Fruit fly (Drosophila melanogaster): ENCODE measurements around the gene CG8562.

CG8562 gene

dm6 chr3L:7371290-7371689, 26.8 kb upstream of the CG8562 start:
- TF ChIP-seq EcR (GFP tag; optimal IDR thresholded peaks at IDR 0.05) (no peak), CG8478 (optimal IDR thresholded peaks at IDR 0.05) (no peak), psq (optimal IDR thresholded peaks at IDR 0.05) (no peak), usp (GFP tag; optimal IDR thresholded peaks at IDR 0.05) (no peak), pan (optimal IDR thresholded peaks at IDR 0.05) (no peak), Dll (optimal IDR thresholded peaks at IDR 0.05) (no peak)

dm6 chr3L:7376151-7376550, 21.9 kb upstream of the CG8562 start:
- no peak for TF ChIP-seq psq (optimal IDR thresholded peaks at IDR 0.05)
- no peak for TF ChIP-seq CG8478 (optimal IDR thresholded peaks at IDR 0.05)
- no peak for TF ChIP-seq Dll (optimal IDR thresholded peaks at IDR 0.05)
- no peak for TF ChIP-seq pan (optimal IDR thresholded peaks at IDR 0.05)
- TF ChIP-seq usp (GFP tag; optimal IDR thresholded peaks at IDR 0.05), result no peak
- no peak for TF ChIP-seq EcR (GFP tag; optimal IDR thresholded peaks at IDR 0.05)

DNA sequence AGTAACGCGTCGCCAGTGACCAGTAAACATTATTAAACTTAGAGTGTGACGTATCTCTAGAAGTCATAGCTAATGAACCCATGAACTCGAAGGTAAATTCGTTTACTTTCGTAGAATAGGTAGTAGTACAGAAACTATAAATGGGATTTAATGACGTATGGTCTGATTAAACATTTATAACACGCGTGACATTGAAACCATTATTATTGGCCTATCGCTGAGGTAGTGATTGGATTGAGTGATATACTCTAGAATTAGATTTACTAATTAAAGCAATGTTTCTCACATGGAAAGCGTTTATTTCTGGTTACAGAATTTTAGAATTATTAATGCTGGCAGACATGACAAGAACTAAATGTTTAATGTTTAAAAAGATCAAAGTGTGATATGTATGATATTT, 21.3 kb upstream of the CG8562 start:
- TF ChIP-seq pan (optimal IDR thresholded peaks at IDR 0.05) (no peak), Dll (optimal IDR thresholded peaks at IDR 0.05) (no peak), EcR (GFP tag; optimal IDR thresholded peaks at IDR 0.05) (no peak)

dm6 chr3L:7380395-7380794, 17.7 kb upstream of the CG8562 start:
- TF ChIP-seq CG8478 (optimal IDR thresholded peaks at IDR 0.05), result no peak
- TF ChIP-seq usp (GFP tag; optimal IDR thresholded peaks at IDR 0.05), result no peak
- TF ChIP-seq psq (optimal IDR thresholded peaks at IDR 0.05), result no peak
- TF ChIP-seq pan (optimal IDR thresholded peaks at IDR 0.05), result no peak
- TF ChIP-seq EcR (GFP tag; optimal IDR thresholded peaks at IDR 0.05), result no peak
- TF ChIP-seq Dll (optimal IDR thresholded peaks at IDR 0.05), result no peak

DNA sequence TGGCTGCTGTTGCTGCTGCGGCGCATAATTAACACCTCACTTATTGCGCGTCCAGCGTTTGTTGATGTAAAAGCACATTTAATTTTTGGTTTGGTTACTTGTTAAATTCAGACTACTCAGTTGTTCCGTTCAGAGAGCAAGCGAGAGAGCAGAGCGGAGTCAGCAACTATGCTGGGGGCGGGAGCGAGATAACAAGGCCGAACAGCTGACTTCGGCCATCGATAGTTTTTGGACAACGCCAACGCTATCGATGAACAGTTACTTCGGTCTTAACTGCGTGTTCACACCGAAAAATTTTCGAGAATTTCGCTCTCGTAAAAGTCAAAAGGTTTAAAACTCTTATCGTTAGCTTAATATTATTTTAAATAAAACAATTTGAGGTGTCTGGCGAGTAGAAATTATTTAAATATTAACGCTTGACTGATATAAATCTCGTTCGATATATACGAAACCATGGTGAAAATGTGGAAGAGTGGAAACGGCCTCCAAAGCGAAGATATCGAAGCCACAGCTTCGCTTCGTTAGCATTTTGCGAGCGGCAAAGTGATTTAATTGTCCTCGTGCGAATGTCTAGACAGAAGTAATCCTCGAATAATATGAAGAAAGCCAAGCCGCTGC, 16.6 kb upstream of the CG8562 start, which contains the start of the genes SMSr and smid:
SMSr (minus strand) TSS at position 116 of the 618 bp plus-strand sequence.
smid (plus strand) TSS at position 256 of the 618 bp plus-strand sequence.
- TF ChIP-seq CG8478 (optimal IDR thresholded peaks at IDR 0.05) (no peak), usp (GFP tag; optimal IDR thresholded peaks at IDR 0.05) (no peak), EcR (GFP tag; optimal IDR thresholded peaks at IDR 0.05) (no peak), pan (optimal IDR thresholded peaks at IDR 0.05) (no peak), psq (optimal IDR thresholded peaks at IDR 0.05) (no peak), Dll (optimal IDR thresholded peaks at IDR 0.05) (no peak)

- TF ChIP-seq Dll (optimal IDR thresholded peaks at IDR 0.05), result no peak
- no peak for TF ChIP-seq pan (optimal IDR thresholded peaks at IDR 0.05)
- no peak for TF ChIP-seq usp (GFP tag; optimal IDR thresholded peaks at IDR 0.05)
- no peak for TF ChIP-seq EcR (GFP tag; optimal IDR thresholded peaks at IDR 0.05)
- no peak for TF ChIP-seq psq (optimal IDR thresholded peaks at IDR 0.05)
- TF ChIP-seq CG8478 (optimal IDR thresholded peaks at IDR 0.05), result no peak
Observed at dm6 chr3L:7387814-7388213, 10.3 kb upstream of the CG8562 start, which contains the start of gene CG8564. Gene CG8564, minus strand, starts transcription at chr3L:7387914.

dm6 chr3L:7390004-7390403, 8.1 kb upstream of the CG8562 start:
- TF ChIP-seq Dll (optimal IDR thresholded peaks at IDR 0.05) (no peak), CG8478 (optimal IDR thresholded peaks at IDR 0.05) (no peak), pan (optimal IDR thresholded peaks at IDR 0.05) (no peak), psq (optimal IDR thresholded peaks at IDR 0.05) (no peak), usp (GFP tag; optimal IDR thresholded peaks at IDR 0.05) (no peak), EcR (GFP tag; optimal IDR thresholded peaks at IDR 0.05) (no peak)

dm6 chr3L:7390442-7390841, 7.6 kb upstream of the CG8562 start, which contains the start of gene CG8563:
Gene CG8563, plus strand, starts transcription at chr3L:7390742.
- TF ChIP-seq psq (optimal IDR thresholded peaks at IDR 0.05) (no peak), Dll (optimal IDR thresholded peaks at IDR 0.05) (no peak), EcR (GFP tag; optimal IDR thresholded peaks at IDR 0.05) (no peak), usp (GFP tag; optimal IDR thresholded peaks at IDR 0.05) (no peak), CG8478 (optimal IDR thresholded peaks at IDR 0.05) (no peak), pan (optimal IDR thresholded peaks at IDR 0.05) (no peak)

- TF ChIP-seq Dll (optimal IDR thresholded peaks at IDR 0.05), result no peak
- no peak for TF ChIP-seq pan (optimal IDR thresholded peaks at IDR 0.05)
- TF ChIP-seq usp (GFP tag; optimal IDR thresholded peaks at IDR 0.05), result no peak
- no peak for TF ChIP-seq psq (optimal IDR thresholded peaks at IDR 0.05)
- TF ChIP-seq CG8478 (optimal IDR thresholded peaks at IDR 0.05), result no peak
- TF ChIP-seq EcR (GFP tag; optimal IDR thresholded peaks at IDR 0.05), result no peak
Observed at dm6 chr3L:7396055-7396454, 2.0 kb upstream of the CG8562 start, which contains the start of gene CG32379. Gene CG32379, plus strand, starts transcription at chr3L:7396355.

DNA sequence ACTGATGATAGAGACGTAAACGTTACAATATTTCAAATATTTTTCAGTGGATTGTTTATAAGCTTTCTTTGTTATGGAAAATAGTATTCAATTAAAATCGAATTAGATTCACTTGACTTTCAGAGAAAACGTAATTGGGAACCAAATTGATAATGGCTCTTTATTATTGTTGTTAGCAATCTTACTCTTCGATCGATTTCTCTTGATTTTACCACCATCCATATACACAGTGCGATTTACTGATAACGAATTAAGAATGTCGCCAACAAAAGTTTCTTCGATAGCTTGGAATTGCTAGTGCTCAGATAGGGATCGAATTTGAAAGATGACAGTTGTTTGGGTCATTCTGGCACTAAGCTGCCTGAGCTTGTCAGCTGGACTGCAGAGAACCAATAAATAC, 1.7 kb downstream of the CG8562 start, which contains the start of gene CG18417:
CG18417 (plus strand) TSS at position 301 of the 400 bp plus-strand sequence.
- TF ChIP-seq pan (optimal IDR thresholded peaks at IDR 0.05) (no peak), psq (optimal IDR thresholded peaks at IDR 0.05) (no peak), EcR (GFP tag; optimal IDR thresholded peaks at IDR 0.05) (no peak), Dll (optimal IDR thresholded peaks at IDR 0.05) (no peak), usp (GFP tag; optimal IDR thresholded peaks at IDR 0.05) (no peak), CG8478 (optimal IDR thresholded peaks at IDR 0.05) (no peak)

DNA sequence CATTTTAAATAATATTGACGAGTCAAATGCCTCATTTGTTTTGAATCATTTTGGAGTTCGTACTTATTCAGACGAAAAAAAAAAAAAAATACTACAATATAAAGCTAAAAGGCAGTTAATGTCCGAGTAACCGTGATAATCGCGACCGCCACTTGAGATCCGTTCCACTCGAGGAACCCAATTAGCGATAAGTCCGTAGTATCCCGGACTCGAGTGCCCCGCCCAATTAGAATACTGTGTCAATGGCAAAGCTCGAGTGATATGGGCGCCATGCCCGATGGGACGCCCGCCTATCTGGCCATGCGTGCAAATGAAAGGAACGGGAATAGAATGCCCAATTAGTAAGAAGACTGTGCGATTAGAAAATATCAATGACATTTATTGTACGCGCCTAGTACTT, 3.9 kb downstream of the CG8562 start:
- TF ChIP-seq Dll (optimal IDR thresholded peaks at IDR 0.05), result no peak
- TF ChIP-seq pan (optimal IDR thresholded peaks at IDR 0.05), result no peak
- TF ChIP-seq CG8478 (optimal IDR thresholded peaks at IDR 0.05), result no peak
- no peak for TF ChIP-seq EcR (GFP tag; optimal IDR thresholded peaks at IDR 0.05)
- TF ChIP-seq psq (optimal IDR thresholded peaks at IDR 0.05), result no peak
- TF ChIP-seq usp (GFP tag; optimal IDR thresholded peaks at IDR 0.05), result no peak

DNA sequence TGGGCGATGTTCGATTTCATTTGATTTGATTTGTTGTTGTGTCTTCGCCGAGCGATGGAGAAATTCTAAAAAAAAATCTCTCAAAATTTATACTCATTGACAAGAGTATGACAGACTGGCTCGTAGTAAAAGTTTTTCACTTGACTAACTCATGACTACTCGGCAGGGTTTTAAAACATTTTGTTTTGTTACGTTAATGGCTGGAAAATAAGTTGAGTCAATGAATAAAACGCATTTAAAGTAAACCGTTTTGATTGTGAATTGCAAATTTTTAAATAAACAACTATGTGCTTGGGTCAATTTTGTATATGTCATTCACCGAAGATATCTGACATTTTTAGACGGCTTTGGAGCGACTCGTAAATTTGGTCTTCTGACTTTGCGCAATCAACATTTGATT, 6.0 kb downstream of the CG8562 start, which contains the start of gene CG8560:
CG8560 (minus strand) TSS at position 101 of the 400 bp plus-strand sequence.
- no peak for TF ChIP-seq EcR (GFP tag; optimal IDR thresholded peaks at IDR 0.05)
- TF ChIP-seq psq (optimal IDR thresholded peaks at IDR 0.05), result no peak
- no peak for TF ChIP-seq usp (GFP tag; optimal IDR thresholded peaks at IDR 0.05)
- no peak for TF ChIP-seq CG8478 (optimal IDR thresholded peaks at IDR 0.05)
- no peak for TF ChIP-seq pan (optimal IDR thresholded peaks at IDR 0.05)
- TF ChIP-seq Dll (optimal IDR thresholded peaks at IDR 0.05), result no peak
